Worm (Caenorhabditis elegans) whole organism, early embryonic: ENCODE data around the gene gur-4.

Experiments
- B0310.2 ChIP-seq: sonication (generic microtip); optimal IDR thresholded peaks from 2 replicates; lab custom pipeline; 2016; ENCODE audit warnings: mild to moderate bottlenecking, missing genetic modification characterization, missing compliant biosample characterization
- F13C5.2 ChIP-seq: sonication (generic microtip); optimal IDR thresholded peaks from 2 replicates; lab custom pipeline; 2017; ENCODE audit warnings: mild to moderate bottlenecking, missing genetic modification characterization, inconsistent platforms, missing compliant biosample characterization
- aly-1 ChIP-seq: sonication (generic microtip); optimal IDR thresholded peaks from 2 replicates; lab custom pipeline; 2016; ENCODE audit warnings: missing genetic modification characterization, missing compliant biosample characterization
- ama-1 ChIP-seq: fragments of 150-350 bp; optimal IDR thresholded peaks from 2 replicates; lab custom pipeline; 2014
- ceh-13 ChIP-seq: fragments of 200-800 bp; sonication (Bioruptor generic); optimal IDR thresholded peaks from 2 replicates; lab custom pipeline; 2018; ENCODE audit warnings: mild to moderate bottlenecking, missing genetic modification characterization, missing compliant biosample characterization
- ceh-36 ChIP-seq: sonication (generic microtip); optimal IDR thresholded peaks from 2 replicates; lab custom pipeline; 2016; ENCODE audit warnings: missing genetic modification characterization, inconsistent platforms, missing compliant biosample characterization
- ets-7 ChIP-seq: sonication (generic microtip); optimal IDR thresholded peaks from 2 replicates; lab custom pipeline; 2016; ENCODE audit warnings: missing genotype, missing genetic modification characterization, missing compliant biosample characterization
- flt-1 ChIP-seq: fragments of 200-800 bp; sonication (Bioruptor generic); IDR thresholded peaks from 2 replicates; pipeline ENCODE4 v1.3.6; 2022; ENCODE audit warnings: missing genetic modification characterization, missing compliant biosample characterization
- hmbx-1 ChIP-seq: sonication (generic microtip); optimal IDR thresholded peaks from 2 replicates; lab custom pipeline; 2016; ENCODE audit warnings: mild to moderate bottlenecking, missing genetic modification characterization, missing compliant biosample characterization
- hmg-4 ChIP-seq: fragments of 200-800 bp; sonication (Bioruptor generic); optimal IDR thresholded peaks from 2 replicates; lab custom pipeline; 2018; ENCODE audit warnings: mild to moderate bottlenecking, missing genetic modification characterization, missing compliant biosample characterization
- sea-1 ChIP-seq: fragments of 200-800 bp; sonication (Bioruptor generic); conservative IDR thresholded peaks from 2 replicates; pipeline ENCODE4 v1.3.6; 2022; ENCODE audit warnings: missing genetic modification characterization, missing compliant biosample characterization
- tbx-37 ChIP-seq: fragments of 200-800 bp; sonication (Bioruptor generic); conservative IDR thresholded peaks from 2 replicates; pipeline ENCODE4 v1.3.6; 2022; ENCODE audit warnings: missing genetic modification reagents, missing genetic modification characterization, missing compliant biosample characterization
- tra-4 ChIP-seq: sonication (generic microtip); optimal IDR thresholded peaks from 2 replicates; lab custom pipeline; 2017; ENCODE audit warnings: missing genetic modification characterization, missing compliant biosample characterization

- TF ChIP-seq F13C5.2 (tag; lab: Kevin White, UChicago), result no peak
- TF ChIP-seq B0310.2, result no peak
- no peak for TF ChIP-seq aly-1 (tag; lab: Kevin White, UChicago)
- TF ChIP-seq flt-1, result no peak
- no peak for TF ChIP-seq tbx-37 (GFP tag; lab: Robert Waterston, UW)
- no peak for TF ChIP-seq ama-1 (lab: Kevin White, UChicago)
- no peak for TF ChIP-seq ceh-13 (GFP tag; lab: Kevin White, UChicago)
- no peak for TF ChIP-seq tra-4 (tag; lab: Kevin White, UChicago)
- TF ChIP-seq sea-1, result no peak
- no peak for TF ChIP-seq ceh-36 (tag; lab: Kevin White, UChicago)
- TF ChIP-seq ets-7, result no peak
- no peak for TF ChIP-seq hmbx-1 (tag; lab: Kevin White, UChicago)
- TF ChIP-seq hmg-4 (GFP tag; lab: Kevin White, UChicago), result no peak
These were observed 17.6 kb upstream of the gur-4 start for ce11 chrII:14086931-14087330.
